Worm (Caenorhabditis elegans): ENCODE data around the gene Y51A2D.13.

Y51A2D.13 gene

DNA sequence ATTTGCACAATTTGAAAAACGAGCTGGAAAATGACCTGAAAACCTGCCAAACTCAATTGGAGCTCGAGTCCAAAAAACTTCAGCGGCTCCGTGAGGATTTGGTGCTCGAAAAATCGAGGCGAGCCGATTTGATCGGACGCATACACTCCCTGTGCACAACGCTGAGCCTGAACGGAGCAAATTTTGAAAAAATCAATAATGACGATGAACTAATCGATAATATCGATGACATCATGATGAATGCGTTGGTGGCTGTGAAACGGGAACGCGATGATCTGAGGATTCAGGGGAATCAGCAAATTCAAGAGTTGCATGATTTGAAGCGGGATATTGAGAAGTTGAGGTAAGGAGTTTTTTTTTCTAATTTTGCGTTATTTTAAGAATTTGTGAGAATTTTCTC, 25.9 kb upstream of the Y51A2D.13 start:
- TF ChIP-seq ceh-9 (tag; optimal IDR thresholded peaks at IDR 0.05) (no peak), nhr-25 (tag; optimal IDR thresholded peaks at IDR 0.05) (no peak), ceh-28 (tag; optimal IDR thresholded peaks at IDR 0.05) (peak; percentile 42), fkh-10 (GFP tag; optimal IDR thresholded peaks at IDR 0.05) (no peak)

DNA sequence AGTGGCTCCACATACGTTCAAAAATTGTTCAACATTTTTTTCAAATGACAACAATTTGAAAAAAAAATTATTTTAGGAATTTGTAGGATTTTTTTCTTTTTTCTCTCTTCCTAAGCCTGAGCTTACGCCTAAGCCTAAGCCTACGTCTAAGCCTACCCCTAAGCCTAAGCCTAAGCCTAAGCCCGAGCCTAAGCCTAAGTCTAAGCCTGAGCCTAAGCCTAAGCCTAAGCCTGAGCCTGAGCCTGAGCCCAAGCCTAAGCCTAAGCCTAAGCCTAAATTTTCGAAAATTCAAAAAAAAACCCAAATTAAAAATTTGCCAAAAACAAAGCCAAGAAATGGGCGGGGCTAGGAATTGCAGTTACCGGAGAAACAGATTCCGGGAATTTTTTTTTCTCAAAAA, 18.2 kb upstream of the Y51A2D.13 start:
- TF ChIP-seq mml-1 (tag; optimal IDR thresholded peaks at IDR 0.05) (no peak), jun-1 (tag; optimal IDR thresholded peaks at IDR 0.05) (no peak), daf-12 (tag; optimal IDR thresholded peaks at IDR 0.05) (no peak), zag-1 (tag; optimal IDR thresholded peaks at IDR 0.05) (no peak), lsy-12 (tag; optimal IDR thresholded peaks at IDR 0.05) (no peak), sea-2 (GFP tag; optimal IDR thresholded peaks at IDR 0.05) (no peak), nhr-77 (tag; optimal IDR thresholded peaks at IDR 0.05) (no peak)

DNA sequence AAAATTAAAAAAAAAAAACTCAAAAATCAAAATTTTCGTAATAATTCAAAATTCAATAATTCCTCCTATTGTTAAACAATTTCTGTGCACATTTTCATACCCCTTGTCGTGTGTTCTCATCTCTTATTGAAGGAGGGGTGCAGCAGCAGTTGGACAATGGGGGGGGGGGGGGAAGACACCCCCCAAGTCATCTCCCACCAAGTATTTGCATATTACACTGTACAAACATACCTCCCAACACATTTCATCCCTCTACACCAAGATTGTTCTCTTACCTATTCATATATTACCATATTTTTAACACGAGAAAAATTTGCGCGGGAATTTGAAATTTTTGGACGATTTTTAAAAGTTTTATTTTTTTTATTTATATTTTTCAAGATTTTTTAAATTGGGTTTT, 16.7 kb upstream of the Y51A2D.13 start:
- peak; percentile 17 for TF ChIP-seq pha-4 (tag; optimal IDR thresholded peaks at IDR 0.05)
- TF ChIP-seq hmg-11 (tag; optimal IDR thresholded peaks at IDR 0.05) = peak; percentile 21
- no peak for TF ChIP-seq nhr-237 (tag; optimal IDR thresholded peaks at IDR 0.05)

DNA sequence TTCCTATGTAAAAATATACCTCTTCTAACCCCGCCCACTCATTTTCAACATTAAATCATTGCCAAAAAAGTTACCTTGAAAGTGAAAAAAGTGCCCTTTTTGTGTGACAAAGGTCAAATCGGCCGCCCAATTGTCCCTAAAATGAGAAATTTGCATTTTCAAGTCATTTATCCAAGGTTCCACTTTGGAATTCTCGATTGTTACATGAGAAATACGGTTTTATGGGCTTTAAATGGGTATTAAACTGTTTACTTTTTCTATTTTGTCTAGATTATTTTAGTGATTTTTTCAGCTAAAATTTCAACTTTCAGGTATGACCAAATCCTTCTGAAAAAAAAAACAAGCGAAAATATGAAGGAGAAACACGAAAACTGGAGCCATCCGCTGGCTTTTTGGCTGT, 12.9 kb upstream of the Y51A2D.13 start, which contains the start of gene grdn-1:
Gene grdn-1 (plus strand): TSS at position 301 of the 400 bp plus-strand sequence.
- TF ChIP-seq skn-1 (tag; optimal IDR thresholded peaks at IDR 0.05) (no peak), egl-5 (tag; optimal IDR thresholded peaks at IDR 0.05) (no peak), nhr-28 (tag; optimal IDR thresholded peaks at IDR 0.05) (no peak), elt-3 (tag; optimal IDR thresholded peaks at IDR 0.05) (no peak), ama-1 (optimal IDR thresholded peaks at IDR 0.05) (no peak), nhr-76 (tag; optimal IDR thresholded peaks at IDR 0.05) (no peak), nhr-67 (tag; optimal IDR thresholded peaks at IDR 0.05) (no peak), ceh-28 (tag; optimal IDR thresholded peaks at IDR 0.05) (no peak), ztf-11 (tag; optimal IDR thresholded peaks at IDR 0.05) (no peak), snpc-4 (tag; optimal IDR thresholded peaks at IDR 0.05) (no peak), nhr-77 (tag; optimal IDR thresholded peaks at IDR 0.05) (no peak), zag-1 (tag; optimal IDR thresholded peaks at IDR 0.05) (no peak), nhr-43 (tag; optimal IDR thresholded peaks at IDR 0.05; ENCODE audit: poor library complexity, severe bottlenecking) (no peak), ceh-9 (tag; optimal IDR thresholded peaks at IDR 0.05) (no peak)

DNA sequence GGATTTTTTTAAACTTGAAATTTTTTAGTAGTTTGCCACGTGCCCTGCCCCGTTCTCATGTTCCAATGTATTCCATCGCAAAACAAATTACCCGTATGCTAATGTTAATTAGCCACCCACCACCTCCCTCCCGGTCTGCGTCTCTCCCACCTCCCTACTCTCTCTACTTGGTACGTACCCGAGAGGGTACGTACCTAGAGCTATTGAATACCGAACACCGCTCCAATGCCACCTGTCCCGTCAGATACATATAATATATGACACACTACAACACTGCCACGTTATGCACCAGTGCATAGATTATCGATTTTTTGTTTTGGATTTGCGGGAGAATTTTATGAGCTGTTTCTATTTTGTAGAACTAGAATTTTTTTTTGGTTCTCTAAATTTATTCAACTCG, 10.0 kb upstream of the Y51A2D.13 start:
- no peak for TF ChIP-seq nhr-25 (tag; optimal IDR thresholded peaks at IDR 0.05)
- no peak for TF ChIP-seq pha-4 (tag; optimal IDR thresholded peaks at IDR 0.05)
- peak; percentile 6 for TF ChIP-seq hmg-11 (tag; optimal IDR thresholded peaks at IDR 0.05)
- no peak for TF ChIP-seq mml-1 (tag; optimal IDR thresholded peaks at IDR 0.05)
- TF ChIP-seq ceh-82 (tag; optimal IDR thresholded peaks at IDR 0.05) = no peak
- no peak for TF ChIP-seq fkh-10 (GFP tag; optimal IDR thresholded peaks at IDR 0.05)
- no peak for TF ChIP-seq elt-2 (tag; optimal IDR thresholded peaks at IDR 0.05)
- TF ChIP-seq skn-1 (tag; optimal IDR thresholded peaks at IDR 0.05) = no peak

DNA sequence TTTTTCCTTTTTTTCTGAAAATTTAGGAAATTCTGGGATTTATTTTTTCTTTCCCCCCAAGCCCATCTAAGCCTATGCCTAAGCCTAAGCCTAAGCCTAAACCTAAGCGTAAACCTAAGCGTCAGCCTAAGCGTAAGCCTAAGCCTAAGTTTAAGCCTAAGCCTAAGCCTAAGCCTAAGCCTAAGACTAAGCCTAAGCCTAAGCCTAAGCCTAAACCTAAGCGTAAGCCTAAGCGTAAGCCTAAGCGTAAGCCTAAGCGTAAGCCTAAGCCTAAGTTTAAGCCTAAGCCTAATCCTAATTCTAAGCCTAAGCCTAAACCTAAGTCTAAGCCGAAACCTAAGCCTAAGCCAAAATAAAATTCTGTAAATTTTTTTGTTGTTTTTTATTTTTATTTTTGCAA, 8.4 kb upstream of the Y51A2D.13 start:
- TF ChIP-seq hmg-11 (tag; optimal IDR thresholded peaks at IDR 0.05) = no peak

DNA sequence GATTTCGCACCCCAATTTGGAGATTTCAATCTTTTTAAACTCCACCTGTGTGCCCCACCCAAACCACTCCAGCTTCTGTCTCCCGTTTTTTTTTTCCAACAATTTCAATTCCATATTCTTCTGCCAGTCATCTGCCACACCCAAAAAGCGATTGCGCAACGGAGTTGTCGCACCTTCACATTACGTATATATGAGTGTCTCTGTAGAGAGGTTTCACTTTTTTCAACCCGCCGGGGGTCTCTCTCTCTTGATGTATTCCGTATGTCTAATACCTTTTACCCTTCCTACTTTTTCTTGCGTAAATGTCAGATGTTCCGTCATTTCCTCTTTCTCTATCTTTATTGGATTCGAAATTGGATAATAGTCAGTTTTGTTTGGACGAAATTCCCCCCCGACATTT, 7.4 kb upstream of the Y51A2D.13 start:
- peak; percentile 11 for TF ChIP-seq nhr-25 (tag; optimal IDR thresholded peaks at IDR 0.05)
- TF ChIP-seq nhr-11 (tag; optimal IDR thresholded peaks at IDR 0.05) = no peak
- no peak for TF ChIP-seq ztf-11 (tag; optimal IDR thresholded peaks at IDR 0.05)

DNA sequence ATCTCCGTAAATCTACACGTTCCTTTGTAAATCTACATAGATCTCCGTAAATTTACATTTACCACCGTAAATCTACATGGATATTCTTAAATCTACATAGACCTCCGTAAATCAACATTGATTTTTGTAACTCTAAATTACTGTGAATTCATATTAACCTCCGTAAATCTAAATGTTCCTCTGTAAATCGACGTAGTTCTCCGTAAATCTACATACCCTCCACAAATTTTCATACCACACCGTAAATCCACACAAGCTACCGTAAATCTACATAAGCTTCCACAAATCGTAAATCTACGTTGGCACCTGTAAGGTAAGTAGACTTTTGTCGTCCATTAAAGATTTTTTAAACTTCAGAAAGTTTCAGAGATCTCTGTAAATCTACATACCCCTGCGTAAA, 5.5 kb upstream of the Y51A2D.13 start:
- TF ChIP-seq pqm-1 (tag; optimal IDR thresholded peaks at IDR 0.05) (no peak), hmg-11 (tag; optimal IDR thresholded peaks at IDR 0.05) (no peak), fos-1 (tag; optimal IDR thresholded peaks at IDR 0.05) (no peak), ceh-9 (tag; optimal IDR thresholded peaks at IDR 0.05) (no peak), daf-12 (tag; optimal IDR thresholded peaks at IDR 0.05) (no peak), nhr-76 (tag; optimal IDR thresholded peaks at IDR 0.05) (no peak), ceh-16 (tag; optimal IDR thresholded peaks at IDR 0.05) (no peak), nhr-11 (tag; optimal IDR thresholded peaks at IDR 0.05) (no peak)
